Fruit fly (Drosophila melanogaster): Measurements from ENCODE around the gene bdl.

bdl gene

dm6 chr2L:4310028-4310658, 14.2 kb upstream of the bdl start (continued):
- TF ChIP-seq CG8388 (GFP tag; optimal IDR thresholded peaks at IDR 0.05) (no peak), CG8944 (GFP tag; optimal IDR thresholded peaks at IDR 0.05) (no peak), ATbp (GFP tag; optimal IDR thresholded peaks at IDR 0.05) (no peak), YL-1 (GFP tag; optimal IDR thresholded peaks at IDR 0.05) (no peak), chinmo (GFP tag; IDR thresholded peaks at IDR 0.05; ENCODE audit: partially characterized antibody) (0 out of 4 replicates have a peak, but pooled peaks have one; percentile 20), CG1602 (GFP tag; optimal IDR thresholded peaks at IDR 0.05) (no peak), hbn (GFP tag; IDR thresholded peaks at IDR 0.05; ENCODE audit: partially characterized antibody) (no peak), CG3407 (GFP tag; optimal IDR thresholded peaks at IDR 0.05) (no peak), CG5953 (GFP tag; IDR thresholded peaks at IDR 0.05) (no peak), da (GFP tag; optimal IDR thresholded peaks at IDR 0.05) (no peak), CG7928 (GFP tag; optimal IDR thresholded peaks at IDR 0.05) (peak; percentile 23), CG13287 (GFP tag; IDR thresholded peaks at IDR 0.05; ENCODE audit: partially characterized antibody) (no peak), fd64A (GFP tag; optimal IDR thresholded peaks at IDR 0.05) (no peak), Lhr (GFP tag; optimal IDR thresholded peaks at IDR 0.05) (no peak), shn (GFP tag; optimal IDR thresholded peaks at IDR 0.05) (no peak), row (GFP tag; IDR thresholded peaks at IDR 0.05) (peak; percentile 26; the same call in 1 of the 3 replicates), grn (GFP tag; optimal IDR thresholded peaks at IDR 0.05) (no peak), sqz (GFP tag; optimal IDR thresholded peaks at IDR 0.05) (no peak), CG7271 (tag; optimal IDR thresholded peaks at IDR 0.05) (no peak), CG15601 (tag; optimal IDR thresholded peaks at IDR 0.05) (no peak), CG10565 (GFP tag; optimal IDR thresholded peaks at IDR 0.05) (no peak), cas (GFP tag; IDR thresholded peaks at IDR 0.05) (no peak), Oli (tag; optimal IDR thresholded peaks at IDR 0.05) (no peak)

dm6 chr2L:4317910-4318309, 6.4 kb upstream of the bdl start:
- TF ChIP-seq CG8290 (GFP tag; optimal IDR thresholded peaks at IDR 0.05) = peak; percentile 98
- TF ChIP-seq CG8290 (tag; optimal IDR thresholded peaks at IDR 0.05) = peak in 1 of 2 experiments; percentile 92
- no peak for TF ChIP-seq MESR4 (GFP tag; optimal IDR thresholded peaks at IDR 0.05)
- no peak for TF ChIP-seq CG3281 (GFP tag; optimal IDR thresholded peaks at IDR 0.05)
- no peak for TF ChIP-seq dmrt99B (tag; optimal IDR thresholded peaks at IDR 0.05)
- TF ChIP-seq Optix (GFP tag; IDR thresholded peaks at IDR 0.05) = no peak
- peak; percentile 70; the same call in 1 of the 2 replicates for TF ChIP-seq CG17612 (GFP tag; IDR thresholded peaks at IDR 0.05)
- no peak for TF ChIP-seq da (GFP tag; optimal IDR thresholded peaks at IDR 0.05)
- no peak for TF ChIP-seq NC2β (GFP tag; optimal IDR thresholded peaks at IDR 0.05)

- TF ChIP-seq CG13287 (GFP tag; IDR thresholded peaks at IDR 0.05; ENCODE audit: partially characterized antibody) (peak; percentile 27; the same call in 1 of the 2 replicates), Dp (GFP tag; optimal IDR thresholded peaks at IDR 0.05) (peak; percentile 86), CTCF (GFP tag; optimal IDR thresholded peaks at IDR 0.05) (peak; percentile 35), E2f2 (GFP tag; IDR thresholded peaks at IDR 0.05) (peak; percentile 90), Myb (GFP tag; optimal IDR thresholded peaks at IDR 0.05) (peak; percentile 79), Trl (optimal IDR thresholded peaks at IDR 0.05) (peak in 1 of 2 experiments; percentile 21), Trl (GFP tag; optimal IDR thresholded peaks at IDR 0.05) (no peak), kay (GFP tag; optimal IDR thresholded peaks at IDR 0.05) (peak; percentile 6), CG5180 (GFP tag; optimal IDR thresholded peaks at IDR 0.05) (peak; percentile 8), Fer3 (tag; optimal IDR thresholded peaks at IDR 0.05) (no peak), eyg (GFP tag; optimal IDR thresholded peaks at IDR 0.05) (no peak), trh (GFP tag; optimal IDR thresholded peaks at IDR 0.05) (no peak), chinmo (GFP tag; IDR thresholded peaks at IDR 0.05; ENCODE audit: partially characterized antibody) (peak; percentile 50; the same call in 1 of the 4 replicates), CG17361 (GFP tag; IDR thresholded peaks at IDR 0.05) (no peak), stwl (tag; optimal IDR thresholded peaks at IDR 0.05) (no peak), klu (GFP tag; IDR thresholded peaks at IDR 0.05) (no peak), CG10431 (GFP tag; optimal IDR thresholded peaks at IDR 0.05) (no peak), CG16863 (GFP tag; optimal IDR thresholded peaks at IDR 0.05) (no peak), Mad (GFP tag; optimal IDR thresholded peaks at IDR 0.05) (no peak), CG4820 (GFP tag; optimal IDR thresholded peaks at IDR 0.05) (no peak)
Measured at dm6 chr2L:4331779-4332328, 7.5 kb downstream of the bdl start.

All from whole organism, embryonic.